Fruit fly (Drosophila melanogaster) whole organism, embryonic: ENCODE measurements around the gene Tsf2.
A peak's percentile ranks its signal among the peaks of the same experiment; 100 is the strongest.

Experiments used
- Atf-2 ChIP-seq: fragments of 200-800 bp; sonication (Bioruptor generic); optimal IDR thresholded peaks from 2 replicates; lab custom pipeline; 2016; ENCODE audit warnings: missing biosample characterization, missing genetic modification characterization
- Bteb2 ChIP-seq: fragments of 200-800 bp; sonication (Bioruptor generic); optimal IDR thresholded peaks from 2 replicates; lab custom pipeline; 2016; ENCODE audit warnings: missing biosample characterization, missing genetic modification characterization
- CG10654 ChIP-seq: fragments of 200-800 bp; sonication (Bioruptor generic); optimal IDR thresholded peaks from 2 replicates; lab custom pipeline; 2016; ENCODE audit warnings: missing biosample characterization, missing genetic modification characterization
- CG11560 ChIP-seq: fragments of 200-800 bp; sonication (Bioruptor generic); IDR thresholded peaks from 3 replicates; pipeline ENCODE4 v1.3.6; 2022; ENCODE audit warnings: missing biosample characterization, missing genetic modification characterization
- CG12391 ChIP-seq: fragments of 200-800 bp; sonication (Bioruptor generic); optimal IDR thresholded peaks from 3 replicates; lab custom pipeline; 2018; ENCODE audit warnings: missing biosample characterization, mild to moderate bottlenecking, missing genetic modification characterization, moderate library complexity
- CG12769 ChIP-seq: fragments of 200-800 bp; sonication (Bioruptor generic); optimal IDR thresholded peaks from 2 replicates; lab custom pipeline; 2019; ENCODE audit warnings: missing biosample characterization, mild to moderate bottlenecking, missing genetic modification characterization, moderate library complexity
- CG13894 ChIP-seq: fragments of 200-800 bp; sonication (Bioruptor generic); optimal IDR thresholded peaks from 3 replicates; lab custom pipeline; 2018; ENCODE audit warnings: missing biosample characterization, mild to moderate bottlenecking, missing genetic modification characterization, moderate library complexity
- CG14667 ChIP-seq: fragments of 200-800 bp; sonication (Bioruptor generic); IDR thresholded peaks from 2 replicates; pipeline ENCODE4 v1.3.6; 2022; ENCODE audit warnings: missing biosample characterization, missing genetic modification characterization
- CG2678 ChIP-seq: fragments of 200-800 bp; sonication (Bioruptor generic); optimal IDR thresholded peaks from 3 replicates; lab custom pipeline; 2019; ENCODE audit warnings: missing biosample characterization, mild to moderate bottlenecking, missing genetic modification characterization, moderate library complexity
- CG30431 ChIP-seq: fragments of 200-800 bp; sonication (Bioruptor generic); optimal IDR thresholded peaks from 2 replicates; lab custom pipeline; 2017; ENCODE audit warnings: missing biosample characterization, missing genetic modification characterization
- CG3847 ChIP-seq: fragments of 200-800 bp; sonication (Bioruptor generic); IDR thresholded peaks from 2 replicates; pipeline ENCODE4 v1.3.6; 2022; ENCODE audit warnings: missing biosample characterization, missing genetic modification characterization
- CG6689 ChIP-seq: fragments of 200-800 bp; sonication (Bioruptor generic); IDR thresholded peaks from 2 replicates; pipeline ENCODE4 v1.3.6; 2022; ENCODE audit warnings: missing biosample characterization, missing genetic modification characterization
- CG9215 ChIP-seq: fragments of 200-800 bp; sonication (Bioruptor generic); IDR thresholded peaks from 2 replicates; pipeline ENCODE4 v1.3.6; 2022; ENCODE audit warnings: missing biosample characterization, missing genetic modification characterization
- D19A ChIP-seq: fragments of 200-800 bp; optimal IDR thresholded peaks from 3 replicates; lab custom pipeline; 2019; ENCODE audit warnings: missing biosample characterization, mild to moderate bottlenecking, missing genetic modification characterization, moderate library complexity
- Dfd ChIP-seq, 2 experiments: fragments of >200 bp; optimal IDR thresholded peaks; 2 replicates each; lab custom pipeline; 2017; ENCODE audit warnings: missing biosample characterization in 2 of 2, missing genetic modification characterization in 2 of 2
- Eip74EF ChIP-seq, 2 experiments: fragments of 200-800 bp in 1 of 2; fragments of >200 bp in 1 of 2; sonication (Bioruptor generic) in 1 of 2; optimal IDR thresholded peaks; 2 replicates each; lab custom pipeline; 2017 to 2019; ENCODE audit warnings: missing biosample characterization in 2 of 2, missing genetic modification characterization in 2 of 2, mild to moderate bottlenecking in 1 of 2, moderate library complexity in 1 of 2
- Ets65A ChIP-seq: fragments of 200-800 bp; sonication (Bioruptor generic); peaks from one replicate; lab custom pipeline; 2016; ENCODE audit warnings: missing biosample characterization, missing genetic modification characterization
- Gug ChIP-seq: fragments of 200-800 bp; sonication (Bioruptor generic); IDR thresholded peaks from 4 replicates; pipeline ENCODE4 v1.3.6; 2022; ENCODE audit warnings: missing biosample characterization, missing genetic modification characterization
- HLH4C ChIP-seq: fragments of 200-800 bp; sonication (Bioruptor generic); IDR thresholded peaks from 3 replicates; pipeline ENCODE4 v1.3.6; 2022; ENCODE audit warnings: missing biosample characterization, missing genetic modification characterization; ENCODE audit not compliant: partially characterized antibody
- Jarid2 ChIP-seq: fragments of 200-800 bp; sonication (Bioruptor generic); optimal IDR thresholded peaks from 3 replicates; lab custom pipeline; 2017; ENCODE audit warnings: mild to moderate bottlenecking, missing biosample characterization, missing genetic modification reagents, missing genetic modification characterization
- Med ChIP-seq: fragments of 200-800 bp; sonication (Bioruptor generic); peaks from one replicate; lab custom pipeline; 2016; ENCODE audit warnings: missing biosample characterization, missing genetic modification characterization, mild to moderate bottlenecking, inconsistent platforms, moderate library complexity
- Nf-YC ChIP-seq: fragments of 200-800 bp; optimal IDR thresholded peaks from 3 replicates; lab custom pipeline; 2019; ENCODE audit warnings: missing biosample characterization, mild to moderate bottlenecking, missing genetic modification characterization, moderate library complexity
- Pdp1 ChIP-seq, 2 experiments: fragments of 200-800 bp; sonication (Bioruptor generic); optimal IDR thresholded peaks; 3 replicates each; lab custom pipeline; 2016; ENCODE audit warnings: missing biosample characterization in 2 of 2, missing genetic modification characterization in 2 of 2, mild to moderate bottlenecking in 1 of 2, moderate library complexity in 1 of 2
- Rfx ChIP-seq: fragments of 200-800 bp; sonication (Bioruptor generic); IDR thresholded peaks from 2 replicates; pipeline ENCODE4 v1.3.6; 2022; ENCODE audit warnings: missing biosample characterization, missing genetic modification characterization
- Ssrp ChIP-seq: fragments of 200-800 bp; sonication (Bioruptor generic); optimal IDR thresholded peaks from 2 replicates; lab custom pipeline; 2018; ENCODE audit warnings: missing biosample characterization, mild to moderate bottlenecking, missing genetic modification characterization, moderate library complexity
- TFAM ChIP-seq: fragments of 200-800 bp; sonication (Bioruptor generic); optimal IDR thresholded peaks from 2 replicates; lab custom pipeline; 2017; ENCODE audit warnings: missing biosample characterization, missing genetic modification characterization, inconsistent platforms
- Trl ChIP-seq, 3 experiments: fragments of >200 bp in 2 of 3; fragments of 200-800 bp in 1 of 3; sonication (Bioruptor generic) in 1 of 3; optimal IDR thresholded peaks; 2 replicates in 1 of 3; 3 replicates in 2 of 3; lab custom pipeline; 2016 to 2017; ENCODE audit warnings: missing biosample characterization in 1 of 3, missing genetic modification characterization in 1 of 3
- Usf ChIP-seq: fragments of 200-800 bp; sonication (Bioruptor generic); optimal IDR thresholded peaks from 2 replicates; lab custom pipeline; 2017; ENCODE audit warnings: missing genotype, missing biosample characterization, missing genetic modification characterization
- Vsx1 ChIP-seq: fragments of 200-800 bp; sonication (Bioruptor generic); optimal IDR thresholded peaks from 2 replicates; lab custom pipeline; 2017; ENCODE audit warnings: missing biosample characterization, mild to moderate bottlenecking, missing genetic modification characterization, missing genetic modification reagents
- amos ChIP-seq: fragments of 200-800 bp; sonication (Bioruptor generic); IDR thresholded peaks from 2 replicates; pipeline ENCODE4 v1.3.6; 2022; ENCODE audit warnings: missing biosample characterization, missing genetic modification characterization; ENCODE audit not compliant: partially characterized antibody
- az2 ChIP-seq: fragments of 200-800 bp; sonication (Bioruptor generic); optimal IDR thresholded peaks from 3 replicates; lab custom pipeline; 2016; ENCODE audit warnings: missing biosample characterization, missing genetic modification characterization
- chif ChIP-seq, 2 experiments: fragments of 200-800 bp; sonication (Bioruptor generic); optimal IDR thresholded peaks; 3 replicates each; lab custom pipeline; 2016; ENCODE audit warnings: missing biosample characterization in 2 of 2, missing genetic modification characterization in 2 of 2
- chinmo ChIP-seq: fragments of 200-800 bp; sonication (Bioruptor generic); IDR thresholded peaks from 4 replicates; pipeline ENCODE4 v1.3.6; 2022; ENCODE audit warnings: missing biosample characterization, missing genetic modification characterization; ENCODE audit not compliant: partially characterized antibody
- chm ChIP-seq: fragments of 200-800 bp; sonication (Bioruptor generic); IDR thresholded peaks from 2 replicates; pipeline ENCODE4 v1.3.6; 2022; ENCODE audit warnings: missing biosample characterization, missing genetic modification characterization
- crol ChIP-seq: fragments of 200-800 bp; sonication (Bioruptor generic); IDR thresholded peaks from 2 replicates; pipeline ENCODE4 v1.3.6; 2022; ENCODE audit warnings: missing biosample characterization, missing genetic modification characterization
- cwo ChIP-seq: fragments of 200-800 bp; sonication (Bioruptor generic); optimal IDR thresholded peaks from 3 replicates; lab custom pipeline; 2017; ENCODE audit warnings: missing biosample characterization, missing genetic modification characterization, mild to moderate bottlenecking, moderate library complexity, missing genetic modification reagents
- gfzf ChIP-seq: fragments of 200-800 bp; sonication (Bioruptor generic); optimal IDR thresholded peaks from 2 replicates; lab custom pipeline; 2016; ENCODE audit warnings: missing biosample characterization, mild to moderate bottlenecking, missing genetic modification characterization, moderate library complexity
- grn ChIP-seq: fragments of 200-800 bp; sonication (Bioruptor generic); optimal IDR thresholded peaks from 3 replicates; lab custom pipeline; 2017; ENCODE audit warnings: missing biosample characterization, missing genetic modification characterization
- gsb-n ChIP-seq: fragments of 200-800 bp; sonication (Bioruptor generic); optimal IDR thresholded peaks from 3 replicates; lab custom pipeline; 2018; ENCODE audit warnings: missing biosample characterization, mild to moderate bottlenecking, missing genetic modification characterization
- nom ChIP-seq: fragments of 200-800 bp; sonication (Bioruptor generic); optimal IDR thresholded peaks from 2 replicates; lab custom pipeline; 2017; ENCODE audit warnings: missing biosample characterization, missing genetic modification characterization, mild to moderate bottlenecking, moderate library complexity, missing genetic modification reagents
- sd ChIP-seq: fragments of 200-800 bp; sonication (Bioruptor generic); optimal IDR thresholded peaks from 3 replicates; lab custom pipeline; 2018; ENCODE audit warnings: missing biosample characterization, mild to moderate bottlenecking, missing genetic modification characterization, moderate library complexity
- sisA ChIP-seq: fragments of 200-800 bp; sonication (Bioruptor generic); IDR thresholded peaks from 2 replicates; pipeline ENCODE4 v1.3.6; 2022; ENCODE audit warnings: missing biosample characterization, missing genetic modification characterization
- ssp ChIP-seq: fragments of 200-800 bp; sonication (Bioruptor generic); IDR thresholded peaks from 2 replicates; pipeline ENCODE4 v1.3.6; 2022; ENCODE audit warnings: missing biosample characterization, missing genetic modification characterization
- ttk ChIP-seq: fragments of 200-800 bp; sonication (Bioruptor generic); IDR thresholded peaks from 2 replicates; pipeline ENCODE4 v2.1.2; 2022; ENCODE audit warnings: missing biosample characterization, missing genetic modification characterization
- unpg ChIP-seq: fragments of 200-800 bp; sonication (Bioruptor generic); optimal IDR thresholded peaks from 3 replicates; lab custom pipeline; 2018; ENCODE audit warnings: missing biosample characterization, mild to moderate bottlenecking, missing genetic modification characterization, moderate library complexity
- yki ChIP-seq: fragments of >200 bp; optimal IDR thresholded peaks from 3 replicates; lab custom pipeline; 2018
- z ChIP-seq: fragments of 200-800 bp; sonication (Bioruptor generic); IDR thresholded peaks from 3 replicates; pipeline ENCODE4 v1.3.6; 2022; ENCODE audit warnings: missing biosample characterization, missing genetic modification characterization

Gene Tsf2

dm6 chr3L:12496428-12497344 lies 36.8 kb downstream of the Tsf2 start, which contains the start of gene CG10657 (continued):
- no peak for TF ChIP-seq az2 (GFP tag; lab: Kevin White, UChicago)
- TF ChIP-seq TFAM (GFP tag; lab: Kevin White, UChicago) = no peak
- TF ChIP-seq amos = peak; percentile 24; the same call in 1 of the 2 replicates
- no peak for TF ChIP-seq CG9215 (GFP tag; lab: Robert Waterston, UW)
- peak; percentile 57 for TF ChIP-seq Jarid2 (GFP tag; lab: Kevin White, UChicago)
- TF ChIP-seq crol (GFP tag; lab: Robert Waterston, UW) = peak; percentile 57; the same call in 1 of the 2 replicates
- peak in 1 of 2 experiments; percentile 28 for TF ChIP-seq Trl (optimal IDR thresholded peaks at IDR 0.05; lab: Kevin White, UChicago)
- no peak for TF ChIP-seq Trl (GFP tag; optimal IDR thresholded peaks at IDR 0.05; lab: Kevin White, UChicago)
- TF ChIP-seq CG13894 = peak; percentile 22
- 0 out of 2 replicates have a peak, but pooled peaks have one; percentile 16 for TF ChIP-seq Rfx (GFP tag; lab: Robert Waterston, UW)
- TF ChIP-seq chinmo = peak; percentile 84; the same call in 2 of the 4 replicates
- no peak for TF ChIP-seq ttk (GFP tag; lab: Robert Waterston, UW)
- TF ChIP-seq cwo = no peak
- TF ChIP-seq sd = peak; percentile 81
- peak; percentile 81 for TF ChIP-seq Med (GFP tag; lab: Kevin White, UChicago)
- peak; percentile 8 for TF ChIP-seq Nf-YC (tag; lab: Kevin White, UChicago)
- TF ChIP-seq Pdp1 (GFP tag; optimal IDR thresholded peaks at IDR 0.05; lab: Kevin White, UChicago) = peak in 1 of 2 experiments; percentile 92
- TF ChIP-seq grn = no peak
- TF ChIP-seq z (GFP tag; lab: Robert Waterston, UW) = peak; percentile 96
- peak; percentile 55; the same call in 1 of the 2 replicates for TF ChIP-seq chm
- TF ChIP-seq CG6689 (GFP tag; lab: Robert Waterston, UW) = 0 out of 2 replicates have a peak, but pooled peaks have one; percentile 11
- TF ChIP-seq, all 482 proteins: peak for 29

- TF ChIP-seq Rfx (GFP tag; lab: Robert Waterston, UW) (0 out of 2 replicates have a peak, but pooled peaks have one; percentile 19), CG11560 (tag; lab: Robert Waterston, UW) (0 out of 3 replicates have a peak, but pooled peaks have one; percentile 30), CG30431 (GFP tag; lab: Kevin White, UChicago) (peak; percentile 25), HLH4C (GFP tag; lab: Robert Waterston, UW) (no peak), Atf-2 (GFP tag; lab: Kevin White, UChicago) (peak; percentile 1), Dfd (GFP tag; optimal IDR thresholded peaks at IDR 0.05; lab: Kevin White, UChicago) (no peak), Gug (GFP tag; lab: Robert Waterston, UW) (no peak), ssp (GFP tag; lab: Robert Waterston, UW) (0 out of 2 replicates have a peak, but pooled peaks have one; percentile 11), Vsx1 (GFP tag; lab: Kevin White, UChicago) (peak; percentile 8), CG2678 (peak; percentile 72), D19A (tag; lab: Kevin White, UChicago) (peak; percentile 43), gsb-n (tag; lab: Kevin White, UChicago) (no peak), CG14667 (0 out of 2 replicates have a peak, but pooled peaks have one; percentile 31), unpg (GFP tag; lab: Kevin White, UChicago) (peak; percentile 32), chif (GFP tag; optimal IDR thresholded peaks at IDR 0.05; lab: Kevin White, UChicago) (peak in 1 of 2 experiments; percentile 12), CG10654 (GFP tag; lab: Kevin White, UChicago) (peak; percentile 35), CG3847 (GFP tag; lab: Robert Waterston, UW) (no peak), CG12769 (tag; lab: Kevin White, UChicago) (peak; percentile 27), Bteb2 (GFP tag; lab: Kevin White, UChicago) (no peak), sisA (GFP tag; lab: Robert Waterston, UW) (no peak), gfzf (GFP tag; lab: Kevin White, UChicago) (no peak), Eip74EF (GFP tag; optimal IDR thresholded peaks at IDR 0.05; lab: Kevin White, UChicago) (peak in 1 of 2 experiments; percentile 5), Ssrp (tag; lab: Kevin White, UChicago) (peak; percentile 35), yki (no peak), Ets65A (GFP tag; lab: Kevin White, UChicago) (peak; percentile 11), Usf (GFP tag; lab: Kevin White, UChicago) (peak; percentile 34), CG12391 (tag; lab: Kevin White, UChicago) (peak; percentile 57), nom (GFP tag; lab: Kevin White, UChicago) (peak; percentile 79)
Measured at dm6 chr3L:12495312-12495725, 38.2 kb downstream of the Tsf2 start.
